Worm (Caenorhabditis elegans) whole organism, L2 larva: ENCODE data around the gene ech-6.

Experiments used
- C34F6.9 ChIP-seq: fragments of 150-350 bp; optimal IDR thresholded peaks from 2 replicates; lab custom pipeline; 2014; ENCODE audit warnings: missing biosample characterization, missing genetic modification characterization
- F13H6.1 ChIP-seq: sonication (generic microtip); optimal IDR thresholded peaks from 2 replicates; lab custom pipeline; 2016; ENCODE audit warnings: missing genetic modification characterization, missing compliant biosample characterization
- R02D3.7 ChIP-seq: fragments of 150-350 bp; optimal IDR thresholded peaks from 2 replicates; lab custom pipeline; 2014; ENCODE audit warnings: missing biosample characterization, missing genetic modification characterization
- Y55F3AM.14 ChIP-seq: fragments of 200-800 bp; sonication (Bioruptor generic); optimal IDR thresholded peaks from 2 replicates; lab custom pipeline; 2018; ENCODE audit warnings: mild to moderate bottlenecking, missing genetic modification characterization, missing compliant biosample characterization
- aly-2 ChIP-seq: fragments of 150-350 bp; optimal IDR thresholded peaks from 2 replicates; lab custom pipeline; 2014; ENCODE audit warnings: missing biosample characterization, missing genetic modification characterization
- ama-1 ChIP-seq: fragments of 150-350 bp; optimal IDR thresholded peaks from 2 replicates; lab custom pipeline; 2018; ENCODE audit warnings: inconsistent platforms
- blmp-1 ChIP-seq: sonication (generic microtip); optimal IDR thresholded peaks from 2 replicates; lab custom pipeline; 2017; ENCODE audit warnings: missing genetic modification characterization, mild to moderate bottlenecking, missing compliant biosample characterization, antibody characterized with exemption, moderate library complexity; ENCODE audit not compliant: insufficient read depth
- ceh-16 ChIP-seq: fragments of 150-350 bp; optimal IDR thresholded peaks from 2 replicates; lab custom pipeline; 2014; ENCODE audit warnings: missing biosample characterization, missing genetic modification characterization
- ceh-82 ChIP-seq: fragments of 150-350 bp; optimal IDR thresholded peaks from 2 replicates; lab custom pipeline; 2014; ENCODE audit warnings: missing biosample characterization, missing genetic modification characterization
- crh-2 ChIP-seq: sonication (generic microtip); optimal IDR thresholded peaks from 2 replicates; lab custom pipeline; 2017; ENCODE audit warnings: missing biosample characterization, missing genetic modification characterization
- dmd-4 ChIP-seq: sonication (generic microtip); optimal IDR thresholded peaks from 2 replicates; lab custom pipeline; 2017; ENCODE audit warnings: missing biosample characterization, missing genetic modification characterization
- elt-1 ChIP-seq: fragments of 150-350 bp; optimal IDR thresholded peaks from 2 replicates; lab custom pipeline; 2014; ENCODE audit warnings: missing biosample characterization, missing genetic modification characterization
- elt-3 ChIP-seq: sonication (generic microtip); optimal IDR thresholded peaks from 2 replicates; lab custom pipeline; 2017; ENCODE audit warnings: missing biosample characterization, missing genetic modification characterization
- fos-1 ChIP-seq: fragments of 150-350 bp; optimal IDR thresholded peaks from 2 replicates; lab custom pipeline; 2014; ENCODE audit warnings: missing biosample characterization, missing genetic modification characterization
- gmeb-1 ChIP-seq: fragments of 150-350 bp; optimal IDR thresholded peaks from 2 replicates; lab custom pipeline; 2014; ENCODE audit warnings: missing biosample characterization, missing genetic modification characterization
- lin-11 ChIP-seq: fragments of 150-350 bp; sonication (generic microtip); optimal IDR thresholded peaks from 2 replicates; lab custom pipeline; 2014; ENCODE audit warnings: missing biosample characterization, missing genetic modification characterization, inconsistent platforms, mixed read lengths
- lin-13 ChIP-seq: fragments of 150-350 bp; optimal IDR thresholded peaks from 2 replicates; lab custom pipeline; 2014; ENCODE audit warnings: missing biosample characterization, missing genetic modification reagents, missing genetic modification characterization
- lsy-2 ChIP-seq, 2 experiments: fragments of 150-350 bp in 1 of 2; sonication (generic microtip) in 1 of 2; optimal IDR thresholded peaks; 2 replicates each; lab custom pipeline; 2014 to 2017; ENCODE audit warnings: missing biosample characterization in 2 of 2, missing genetic modification characterization in 2 of 2
- mab-5 ChIP-seq: fragments of 150-350 bp; optimal IDR thresholded peaks from 2 replicates; lab custom pipeline; 2014; ENCODE audit warnings: missing biosample characterization, missing genetic modification characterization
- mbf-1 ChIP-seq: sonication (generic microtip); optimal IDR thresholded peaks from 2 replicates; lab custom pipeline; 2017; ENCODE audit warnings: missing biosample characterization, missing genetic modification characterization
- mdl-1 ChIP-seq, 2 experiments: fragments of 150-350 bp in 1 of 2; sonication (generic microtip) in 1 of 2; optimal IDR thresholded peaks; 2 replicates each; lab custom pipeline; 2017; ENCODE audit warnings: missing biosample characterization in 2 of 2, missing genetic modification characterization in 2 of 2
- nhr-10 ChIP-seq: sonication (generic microtip); optimal IDR thresholded peaks from 2 replicates; lab custom pipeline; 2017; ENCODE audit warnings: missing biosample characterization, missing genetic modification characterization
- nhr-11 ChIP-seq: fragments of 150-350 bp; optimal IDR thresholded peaks from 2 replicates; lab custom pipeline; 2014; ENCODE audit warnings: missing biosample characterization, missing genetic modification characterization
- nhr-12 ChIP-seq: fragments of 150-350 bp; optimal IDR thresholded peaks from 2 replicates; lab custom pipeline; 2014; ENCODE audit warnings: missing biosample characterization, missing genetic modification characterization
- nhr-129 ChIP-seq: fragments of 150-350 bp; optimal IDR thresholded peaks from 2 replicates; lab custom pipeline; 2014; ENCODE audit warnings: missing biosample characterization, missing genetic modification characterization
- nhr-21 ChIP-seq: fragments of 150-350 bp; optimal IDR thresholded peaks from 2 replicates; lab custom pipeline; 2014; ENCODE audit warnings: missing biosample characterization, missing genetic modification characterization
- nhr-25 ChIP-seq: fragments of 150-350 bp; sonication (generic microtip); optimal IDR thresholded peaks from 3 replicates; lab custom pipeline; 2014; ENCODE audit warnings: missing biosample characterization, missing genetic modification characterization
- nhr-6 ChIP-seq: fragments of 150-350 bp; optimal IDR thresholded peaks from 2 replicates; lab custom pipeline; 2014; ENCODE audit warnings: missing biosample characterization, missing genetic modification characterization
- nhr-77 ChIP-seq: fragments of 150-350 bp; optimal IDR thresholded peaks from 2 replicates; lab custom pipeline; 2014; ENCODE audit warnings: missing biosample characterization, missing genetic modification characterization
- skn-1 ChIP-seq: sonication (generic microtip); optimal IDR thresholded peaks from 2 replicates; lab custom pipeline; 2017; ENCODE audit warnings: missing biosample characterization, missing genetic modification characterization
- sma-3 ChIP-seq: sonication (generic microtip); optimal IDR thresholded peaks from 2 replicates; lab custom pipeline; 2016; ENCODE audit warnings: missing genetic modification reagents, missing genetic modification characterization, missing compliant biosample characterization
- sma-9 ChIP-seq, 2 experiments: fragments of 150-350 bp in 1 of 2; sonication (generic microtip) in 1 of 2; optimal IDR thresholded peaks; 2 replicates each; lab custom pipeline; 2014 to 2016; ENCODE audit warnings: missing genetic modification characterization in 2 of 2, mild to moderate bottlenecking in 1 of 2, missing biosample characterization in 1 of 2, missing compliant biosample characterization in 1 of 2, missing genetic modification reagents in 1 of 2, moderate library complexity in 1 of 2
- unc-39 ChIP-seq: fragments of 150-350 bp; optimal IDR thresholded peaks from 2 replicates; lab custom pipeline; 2014; ENCODE audit warnings: missing biosample characterization, missing genetic modification characterization
- unc-55 ChIP-seq: fragments of 150-350 bp; sonication (generic microtip); optimal IDR thresholded peaks from 3 replicates; lab custom pipeline; 2014; ENCODE audit warnings: missing biosample characterization, missing genetic modification reagents, missing genetic modification characterization
- unc-62 ChIP-seq: fragments of 150-350 bp; optimal IDR thresholded peaks from 2 replicates; lab custom pipeline; 2014; ENCODE audit warnings: missing biosample characterization, missing genetic modification reagents, missing genetic modification characterization
- ztf-11 ChIP-seq: sonication (generic microtip); optimal IDR thresholded peaks from 2 replicates; lab custom pipeline; 2017; ENCODE audit warnings: missing biosample characterization, missing genetic modification characterization
- ztf-4 ChIP-seq: fragments of 150-350 bp; optimal IDR thresholded peaks from 2 replicates; lab custom pipeline; 2014; ENCODE audit warnings: missing biosample characterization, missing genetic modification characterization

Gene ech-6

ce11 chrIII:9703747-9704605 is 48.7 kb downstream of the ech-6 start (continued):
- TF ChIP-seq nhr-77 (tag; lab: Kevin White, UChicago): no peak
- TF ChIP-seq fos-1 (tag; lab: Kevin White, UChicago): peak; percentile 10
- TF ChIP-seq dmd-4 (tag; lab: Kevin White, UChicago): no peak
- TF ChIP-seq nhr-21 (tag; lab: Kevin White, UChicago): no peak
- TF ChIP-seq nhr-10: no peak
- peak in 1 of 2 experiments; percentile 27 for TF ChIP-seq mdl-1 (tag; optimal IDR thresholded peaks at IDR 0.05; lab: Kevin White, UChicago)
- no peak for TF ChIP-seq nhr-12 (tag; lab: Kevin White, UChicago)
- no peak for TF ChIP-seq gmeb-1 (tag; lab: Kevin White, UChicago)
- TF ChIP-seq lin-13 (GFP tag; lab: Kevin White, UChicago): no peak
- no peak for TF ChIP-seq nhr-11 (tag; lab: Kevin White, UChicago)
- no peak for TF ChIP-seq aly-2 (tag; lab: Kevin White, UChicago)
- no peak for TF ChIP-seq ztf-4 (tag; lab: Kevin White, UChicago)
- TF ChIP-seq F13H6.1: peak; percentile 74
- TF ChIP-seq lsy-2 (tag; optimal IDR thresholded peaks at IDR 0.05; lab: Kevin White, UChicago): peak in 1 of 2 experiments; percentile 43
- TF ChIP-seq crh-2 (tag; lab: Kevin White, UChicago): peak; percentile 47
- TF ChIP-seq sma-9 (GFP tag; optimal IDR thresholded peaks at IDR 0.05; lab: Kevin White, UChicago): peak; percentile 58
- no peak for TF ChIP-seq sma-9 (tag; optimal IDR thresholded peaks at IDR 0.05; lab: Kevin White, UChicago)
- peak; percentile 54 for TF ChIP-seq C34F6.9 (tag; lab: Kevin White, UChicago)
- TF ChIP-seq unc-39 (tag; lab: Kevin White, UChicago): no peak
- TF ChIP-seq sma-3: no peak
- TF ChIP-seq R02D3.7 (tag; lab: Kevin White, UChicago): no peak
- no peak for TF ChIP-seq mbf-1 (tag; lab: Kevin White, UChicago)
- TF ChIP-seq lin-11 (tag; lab: Kevin White, UChicago): no peak
- TF ChIP-seq unc-62 (GFP tag; lab: Kevin White, UChicago): no peak
- no peak for TF ChIP-seq skn-1 (tag; lab: Kevin White, UChicago)
- TF ChIP-seq elt-3 (tag; lab: Kevin White, UChicago): no peak
- no peak for TF ChIP-seq blmp-1
- TF ChIP-seq, all 48 proteins: peak for 16

ce11 chrIII:9702665-9703252 is 49.9 kb downstream of the ech-6 start:
- peak; percentile 36 for TF ChIP-seq F13H6.1
- TF ChIP-seq lin-13 (GFP tag; lab: Kevin White, UChicago): no peak
- TF ChIP-seq nhr-21 (tag; lab: Kevin White, UChicago): no peak
- TF ChIP-seq crh-2 (tag; lab: Kevin White, UChicago): no peak
- TF ChIP-seq nhr-6 (tag; lab: Kevin White, UChicago): peak; percentile 5
- TF ChIP-seq nhr-11 (tag; lab: Kevin White, UChicago): no peak
- no peak for TF ChIP-seq ama-1 (lab: Kevin White, UChicago)
- TF ChIP-seq ceh-16 (tag; lab: Kevin White, UChicago): no peak
- no peak for TF ChIP-seq nhr-25 (tag; lab: Kevin White, UChicago)
- TF ChIP-seq unc-55 (GFP tag; lab: Kevin White, UChicago): peak; percentile 14
- TF ChIP-seq mab-5 (tag; lab: Kevin White, UChicago): no peak
- peak; percentile 11 for TF ChIP-seq sma-9 (GFP tag; optimal IDR thresholded peaks at IDR 0.05; lab: Kevin White, UChicago)
- no peak for TF ChIP-seq sma-9 (tag; optimal IDR thresholded peaks at IDR 0.05; lab: Kevin White, UChicago)
- TF ChIP-seq ztf-11: no peak
- no peak for TF ChIP-seq elt-1 (tag; lab: Kevin White, UChicago)
- TF ChIP-seq nhr-77 (tag; lab: Kevin White, UChicago): no peak
- TF ChIP-seq Y55F3AM.14 (GFP tag; lab: Kevin White, UChicago): no peak
- TF ChIP-seq nhr-129 (tag; lab: Kevin White, UChicago): peak; percentile 30
- no peak for TF ChIP-seq ceh-82
- TF ChIP-seq lsy-2 (tag; optimal IDR thresholded peaks at IDR 0.05; lab: Kevin White, UChicago): no peak
- no peak for TF ChIP-seq nhr-10
- TF ChIP-seq mbf-1 (tag; lab: Kevin White, UChicago): no peak
- no peak for TF ChIP-seq ztf-4 (tag; lab: Kevin White, UChicago)
- TF ChIP-seq fos-1 (tag; lab: Kevin White, UChicago): no peak
